Worm (Caenorhabditis elegans): Measurements from ENCODE around the gene T13H5.1.
A peak's percentile ranks its signal among the peaks of the same experiment; 100 is the strongest.

Gene T13H5.1

ce11 chrII:8499021-8499420, 9.8 kb downstream of the T13H5.1 start:
- TF ChIP-seq egl-5 (tag; optimal IDR thresholded peaks at IDR 0.05), result no peak
- TF ChIP-seq nhr-77 (tag; optimal IDR thresholded peaks at IDR 0.05), result no peak
- TF ChIP-seq lin-39 (tag; optimal IDR thresholded peaks at IDR 0.05), result peak; percentile 18

ce11 chrII:8498173-8498572, 10.7 kb downstream of the T13H5.1 start:
- TF ChIP-seq fkh-2 (tag; optimal IDR thresholded peaks at IDR 0.05) (no peak), nhr-11 (tag; optimal IDR thresholded peaks at IDR 0.05) (no peak), nhr-43 (tag; optimal IDR thresholded peaks at IDR 0.05; ENCODE audit: poor library complexity, severe bottlenecking) (no peak), nhr-28 (tag; optimal IDR thresholded peaks at IDR 0.05) (no peak), ZK546.5 (tag; optimal IDR thresholded peaks at IDR 0.05) (no peak), nhr-76 (tag; optimal IDR thresholded peaks at IDR 0.05) (no peak), egl-27 (tag; optimal IDR thresholded peaks at IDR 0.05) (no peak), ceh-9 (tag; optimal IDR thresholded peaks at IDR 0.05) (no peak), ceh-28 (tag; optimal IDR thresholded peaks at IDR 0.05) (no peak), zag-1 (tag; optimal IDR thresholded peaks at IDR 0.05) (no peak), nhr-23 (tag; optimal IDR thresholded peaks at IDR 0.05) (no peak)

- TF ChIP-seq lin-39 (tag; optimal IDR thresholded peaks at IDR 0.05) (peak; percentile 31), ztf-4 (tag; optimal IDR thresholded peaks at IDR 0.05) (no peak), egl-5 (tag; optimal IDR thresholded peaks at IDR 0.05) (peak; percentile 13)
Measured at ce11 chrII:8496184-8496583, 12.7 kb downstream of the T13H5.1 start.

- TF ChIP-seq elt-1 (tag; optimal IDR thresholded peaks at IDR 0.05) (peak; percentile 51), zag-1 (tag; optimal IDR thresholded peaks at IDR 0.05) (no peak), nhr-25 (tag; optimal IDR thresholded peaks at IDR 0.05) (peak; percentile 1)
Measured at ce11 chrII:8494228-8494717, 14.6 kb downstream of the T13H5.1 start, which contains the start of gene M05D6.9. TSS of gene M05D6.9 (plus strand) at chrII:8494278.

ce11 chrII:8488123-8488522, 20.7 kb downstream of the T13H5.1 start:
- no peak for TF ChIP-seq lsy-12 (tag; optimal IDR thresholded peaks at IDR 0.05)

- TF ChIP-seq skn-1 (tag; optimal IDR thresholded peaks at IDR 0.05) (peak; percentile 67), nhr-23 (tag; optimal IDR thresholded peaks at IDR 0.05) (peak; percentile 42), jun-1 (tag; optimal IDR thresholded peaks at IDR 0.05) (peak; percentile 16), elt-1 (tag; optimal IDR thresholded peaks at IDR 0.05) (no peak), fos-1 (tag; optimal IDR thresholded peaks at IDR 0.05) (no peak), snpc-4 (tag; optimal IDR thresholded peaks at IDR 0.05) (peak; percentile 9), ceh-82 (tag; optimal IDR thresholded peaks at IDR 0.05) (no peak), tbx-2 (tag; optimal IDR thresholded peaks at IDR 0.05) (no peak), nhr-67 (tag; optimal IDR thresholded peaks at IDR 0.05) (no peak), elt-2 (tag; optimal IDR thresholded peaks at IDR 0.05) (peak; percentile 93), ztf-4 (tag; optimal IDR thresholded peaks at IDR 0.05) (peak; percentile 48), lin-15B (tag; optimal IDR thresholded peaks at IDR 0.05) (no peak), hmg-11 (tag; optimal IDR thresholded peaks at IDR 0.05) (no peak), mdl-1 (tag; optimal IDR thresholded peaks at IDR 0.05) (no peak), fkh-10 (GFP tag; optimal IDR thresholded peaks at IDR 0.05) (no peak), pqm-1 (tag; optimal IDR thresholded peaks at IDR 0.05) (peak; percentile 95), ceh-28 (tag; optimal IDR thresholded peaks at IDR 0.05) (no peak), unc-62 (GFP tag; optimal IDR thresholded peaks at IDR 0.05) (no peak), elt-3 (tag; optimal IDR thresholded peaks at IDR 0.05) (no peak), pha-4 (tag; optimal IDR thresholded peaks at IDR 0.05) (peak; percentile 11), nhr-25 (tag; optimal IDR thresholded peaks at IDR 0.05) (peak; percentile 63), nhr-43 (tag; optimal IDR thresholded peaks at IDR 0.05; ENCODE audit: poor library complexity, severe bottlenecking) (peak; percentile 46), ama-1 (optimal IDR thresholded peaks at IDR 0.05) (no peak)
Measured at ce11 chrII:8485603-8486002, 23.3 kb downstream of the T13H5.1 start, which contains the start of gene gbh-2. TSS of gene gbh-2 (plus strand) at chrII:8485879.
